Worm (Caenorhabditis elegans) whole organism, late embryonic: ENCODE measurements around the gene srd-4.

Experiments used
- ceh-19 ChIP-seq: fragments of 200-800 bp; sonication (Bioruptor generic); optimal IDR thresholded peaks from 2 replicates; lab custom pipeline; 2018; ENCODE audit warnings: mild to moderate bottlenecking, missing genetic modification characterization, missing compliant biosample characterization
- ceh-24 ChIP-seq: sonication (generic microtip); optimal IDR thresholded peaks from 2 replicates; lab custom pipeline; 2016; ENCODE audit warnings: mild to moderate bottlenecking, missing genetic modification characterization, missing compliant biosample characterization
- dve-1 ChIP-seq: sonication (generic microtip); optimal IDR thresholded peaks from 2 replicates; lab custom pipeline; 2017; ENCODE audit warnings: antibody characterized with exemption, mild to moderate bottlenecking, missing genetic modification characterization, missing compliant biosample characterization
- ets-4 ChIP-seq: sonication (generic microtip); optimal IDR thresholded peaks from 2 replicates; lab custom pipeline; 2016; ENCODE audit warnings: missing genetic modification characterization, missing compliant biosample characterization
- eyg-1 ChIP-seq: sonication (generic microtip); optimal IDR thresholded peaks from 2 replicates; lab custom pipeline; 2016; ENCODE audit warnings: missing genotype, missing genetic modification characterization, missing compliant biosample characterization
- nfya-1 ChIP-seq: sonication (generic microtip); optimal IDR thresholded peaks from 2 replicates; lab custom pipeline; 2017; ENCODE audit warnings: missing genetic modification characterization, mild to moderate bottlenecking, missing compliant biosample characterization, antibody characterized with exemption, moderate library complexity
- nhr-11 ChIP-seq: fragments of 150-350 bp; optimal IDR thresholded peaks from 2 replicates; lab custom pipeline; 2014; ENCODE audit warnings: missing biosample characterization, missing genetic modification characterization
- pat-9 ChIP-seq: fragments of 200-800 bp; sonication (Bioruptor generic); optimal IDR thresholded peaks from 2 replicates; lab custom pipeline; 2018; ENCODE audit warnings: mild to moderate bottlenecking, missing genetic modification characterization, moderate library complexity, missing compliant biosample characterization
- pha-4 ChIP-seq: fragments of 150-350 bp; optimal IDR thresholded peaks from 2 replicates; lab custom pipeline; 2018; ENCODE audit warnings: missing biosample characterization, missing genetic modification reagents, missing genetic modification characterization
- tbx-2 ChIP-seq: sonication (generic microtip); optimal IDR thresholded peaks from 2 replicates; lab custom pipeline; 2016; ENCODE audit warnings: missing genetic modification characterization, missing compliant biosample characterization

DNA sequence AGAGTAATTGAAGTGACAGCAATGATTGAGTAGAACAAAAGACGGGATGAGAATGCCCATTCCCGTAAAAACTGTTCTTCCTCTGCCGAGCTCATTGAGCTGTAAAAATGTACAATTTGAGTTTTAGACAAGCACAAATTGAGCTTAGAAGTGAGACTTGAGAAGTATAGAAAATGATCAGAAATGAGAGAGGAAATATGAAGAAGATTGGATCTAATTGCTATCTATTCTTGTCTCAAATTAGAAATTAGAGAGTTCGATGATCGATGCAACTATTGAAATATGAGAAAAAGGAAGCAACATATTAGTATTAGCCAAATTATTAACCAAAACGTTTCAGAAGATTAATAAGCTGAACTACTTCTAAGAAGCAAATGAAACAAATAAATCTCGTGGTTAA is 14.6 kb upstream of the srd-4 start, which contains the start of gene ZK863.1:
- no peak for TF ChIP-seq pha-4 (tag; lab: Kevin White, UChicago)
- no peak for TF ChIP-seq ceh-19 (GFP tag; lab: Kevin White, UChicago)
- no peak for TF ChIP-seq pat-9
- TF ChIP-seq ets-4 (tag; lab: Kevin White, UChicago): no peak
- TF ChIP-seq nhr-11 (tag; lab: Kevin White, UChicago): no peak
- no peak for TF ChIP-seq dve-1 (tag; lab: Kevin White, UChicago)
- TF ChIP-seq ceh-24: no peak
- no peak for TF ChIP-seq tbx-2 (tag; lab: Kevin White, UChicago)
- no peak for TF ChIP-seq nfya-1
- TF ChIP-seq eyg-1 (tag; lab: Kevin White, UChicago): no peak
